Worm (Caenorhabditis elegans): ENCODE results near the gene Y56A3A.22.
"Not testable (repeated sequence)": the region's sequence is repeated elsewhere in the genome, so short reads cannot be mapped to it uniquely, and the experiment has no call there.

DNA sequence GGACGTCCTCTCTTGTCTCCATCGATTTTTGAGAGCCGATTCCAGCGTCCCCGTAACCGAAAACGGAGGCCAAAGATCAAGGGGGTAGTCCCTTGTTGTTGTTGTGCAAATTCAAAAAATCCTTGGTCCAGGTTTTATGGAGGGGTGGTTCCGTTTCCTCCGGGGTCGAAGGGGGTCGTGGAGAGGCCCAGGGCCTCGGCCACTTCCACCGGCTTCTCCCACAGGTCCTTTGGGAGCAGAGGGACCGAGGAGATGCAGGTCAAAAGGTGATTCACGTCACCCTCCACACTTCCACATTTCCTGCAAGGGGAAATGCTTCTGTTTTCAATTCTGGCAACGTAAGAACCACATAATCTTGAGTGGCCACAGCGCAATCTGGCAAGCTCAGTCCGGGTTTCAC lies 37.8 kb upstream of the Y56A3A.22 start, which contains the start of gene fbxb-22:
- not testable (repeated sequence) for TF ChIP-seq pes-1 (GFP tag; IDR thresholded peaks at IDR 0.05); ama-1 (optimal IDR thresholded peaks at IDR 0.05); sea-1 (GFP tag; conservative IDR thresholded peaks at IDR 0.05); hmg-4 (GFP tag; optimal IDR thresholded peaks at IDR 0.05); hnd-1 (tag; optimal IDR thresholded peaks at IDR 0.05); flt-1 (GFP tag; IDR thresholded peaks at IDR 0.05); hmbx-1 (tag; optimal IDR thresholded peaks at IDR 0.05); tbx-37 (GFP tag; conservative IDR thresholded peaks at IDR 0.05); tbx-11 (GFP tag; IDR thresholded peaks at IDR 0.05)
